Fruit fly (Drosophila melanogaster) whole organism, embryonic: ENCODE results near the gene Sec24CD.

ENCODE experiments used
- Abd-B ChIP-seq: fragments of 200-800 bp; sonication (Bioruptor generic); optimal IDR thresholded peaks from 2 replicates; lab custom pipeline; 2018; ENCODE audit warnings: missing biosample characterization, mild to moderate bottlenecking, missing genetic modification characterization, moderate library complexity
- B-H2 ChIP-seq: fragments of 200-800 bp; sonication (Bioruptor generic); optimal IDR thresholded peaks from 2 replicates; lab custom pipeline; 2018; ENCODE audit warnings: missing biosample characterization, mild to moderate bottlenecking, missing genetic modification characterization
- CG10543 ChIP-seq: fragments of 200-800 bp; sonication (Bioruptor generic); optimal IDR thresholded peaks from 3 replicates; lab custom pipeline; 2017; ENCODE audit warnings: missing biosample characterization, mild to moderate bottlenecking, missing genetic modification characterization, moderate library complexity
- CG12155 ChIP-seq: fragments of 200-800 bp; sonication (Bioruptor generic); optimal IDR thresholded peaks from 3 replicates; lab custom pipeline; 2016; ENCODE audit warnings: missing biosample characterization, missing genetic modification characterization
- CG13894 ChIP-seq: fragments of 200-800 bp; sonication (Bioruptor generic); optimal IDR thresholded peaks from 3 replicates; lab custom pipeline; 2018; ENCODE audit warnings: missing biosample characterization, mild to moderate bottlenecking, missing genetic modification characterization, moderate library complexity
- CG16863 ChIP-seq: fragments of 200-800 bp; sonication (Bioruptor generic); optimal IDR thresholded peaks from 3 replicates; lab custom pipeline; 2016; ENCODE audit warnings: missing biosample characterization, missing genetic modification characterization
- CG18476 ChIP-seq: fragments of 200-800 bp; sonication (Bioruptor generic); optimal IDR thresholded peaks from 2 replicates; lab custom pipeline; 2016; ENCODE audit warnings: missing biosample characterization, mild to moderate bottlenecking, missing genetic modification characterization
- CG3163 ChIP-seq: fragments of 200-800 bp; sonication (Bioruptor generic); optimal IDR thresholded peaks from 3 replicates; lab custom pipeline; 2016; ENCODE audit warnings: missing biosample characterization, missing genetic modification characterization
- CG3847 ChIP-seq: fragments of 200-800 bp; sonication (Bioruptor generic); IDR thresholded peaks from 2 replicates; pipeline ENCODE4 v1.3.6; 2022; ENCODE audit warnings: missing biosample characterization, missing genetic modification characterization
- CG6654 ChIP-seq: fragments of 200-800 bp; sonication (Bioruptor generic); optimal IDR thresholded peaks from 2 replicates; lab custom pipeline; 2017; ENCODE audit warnings: missing biosample characterization, mild to moderate bottlenecking, missing genetic modification characterization
- CG7963 ChIP-seq: fragments of 200-800 bp; sonication (Bioruptor generic); IDR thresholded peaks from 3 replicates; pipeline ENCODE4 v1.3.6; 2022; ENCODE audit warnings: missing biosample characterization, missing genetic modification characterization; ENCODE audit not compliant: partially characterized antibody
- CG8281 ChIP-seq: fragments of 200-800 bp; sonication (Bioruptor generic); optimal IDR thresholded peaks from 2 replicates; lab custom pipeline; 2018; ENCODE audit warnings: missing biosample characterization, mild to moderate bottlenecking, missing genetic modification characterization, moderate library complexity
- CG8765 ChIP-seq: fragments of 200-800 bp; sonication (Bioruptor generic); IDR thresholded peaks from 2 replicates; pipeline ENCODE4 v1.3.6; 2022; ENCODE audit warnings: missing biosample characterization, missing genetic modification characterization
- Chrac-16 ChIP-seq: fragments of 200-800 bp; sonication (Bioruptor generic); optimal IDR thresholded peaks from 3 replicates; lab custom pipeline; 2016; ENCODE audit warnings: missing biosample characterization, missing genetic modification characterization
- D ChIP-seq, 2 experiments: fragments of 200-800 bp in 1 of 2; fragments of >200 bp in 1 of 2; sonication (Bioruptor generic) in 1 of 2; optimal IDR thresholded peaks; 2 replicates in 1 of 2; 3 replicates in 1 of 2; lab custom pipeline; 2017; ENCODE audit warnings: mild to moderate bottlenecking in 1 of 2, missing biosample characterization in 1 of 2, missing genetic modification characterization in 1 of 2, missing genetic modification reagents in 1 of 2
- Dad ChIP-seq: fragments of 200-800 bp; sonication (Bioruptor generic); optimal IDR thresholded peaks from 3 replicates; lab custom pipeline; 2016; ENCODE audit warnings: missing biosample characterization, missing genetic modification characterization
- Dip2 ChIP-seq: fragments of 200-800 bp; sonication (Bioruptor generic); IDR thresholded peaks from 2 replicates; pipeline ENCODE4 v1.3.6; 2022; ENCODE audit warnings: missing biosample characterization, missing genetic modification characterization
- ERR ChIP-seq: fragments of 200-800 bp; sonication (Bioruptor generic); optimal IDR thresholded peaks from 2 replicates; lab custom pipeline; 2016; ENCODE audit warnings: missing biosample characterization, missing genetic modification characterization
- Hr39 ChIP-seq: fragments of >200 bp; optimal IDR thresholded peaks from 2 replicates; lab custom pipeline; 2017
- Hsf ChIP-seq: fragments of 200-800 bp; sonication (Bioruptor generic); optimal IDR thresholded peaks from 3 replicates; lab custom pipeline; 2016; ENCODE audit warnings: missing biosample characterization, missing genetic modification characterization
- Jarid2 ChIP-seq: fragments of 200-800 bp; sonication (Bioruptor generic); optimal IDR thresholded peaks from 3 replicates; lab custom pipeline; 2017; ENCODE audit warnings: mild to moderate bottlenecking, missing biosample characterization, missing genetic modification reagents, missing genetic modification characterization
- Mad ChIP-seq: fragments of 200-800 bp; sonication (Bioruptor generic); optimal IDR thresholded peaks from 2 replicates; lab custom pipeline; 2016; ENCODE audit warnings: missing biosample characterization, missing genetic modification characterization
- NfI ChIP-seq: fragments of 200-800 bp; sonication (Bioruptor generic); optimal IDR thresholded peaks from 3 replicates; lab custom pipeline; 2018; ENCODE audit warnings: missing biosample characterization, mild to moderate bottlenecking, missing genetic modification characterization, moderate library complexity
- Oaz ChIP-seq: fragments of 200-800 bp; sonication (Bioruptor generic); IDR thresholded peaks from 2 replicates; pipeline ENCODE4 v1.3.6; 2022; ENCODE audit warnings: missing biosample characterization, missing genetic modification characterization
- Sry-δ ChIP-seq: fragments of 200-800 bp; sonication (Bioruptor generic); optimal IDR thresholded peaks from 2 replicates; lab custom pipeline; 2016; ENCODE audit warnings: missing biosample characterization, missing genetic modification characterization
- Stat92E ChIP-seq, 3 experiments: fragments of >200 bp in 2 of 3; fragments of 200-800 bp in 1 of 3; sonication (Bioruptor generic) in 1 of 3; optimal IDR thresholded peaks; 2 replicates each; lab custom pipeline; 2017 to 2019; ENCODE audit warnings: missing biosample characterization in 3 of 3, missing genetic modification characterization in 3 of 3, mild to moderate bottlenecking in 1 of 3, moderate library complexity in 1 of 3
- abd-A ChIP-seq: fragments of 200-800 bp; sonication (Bioruptor generic); optimal IDR thresholded peaks from 3 replicates; lab custom pipeline; 2019; ENCODE audit warnings: missing biosample characterization, mild to moderate bottlenecking, missing genetic modification characterization, moderate library complexity
- ato ChIP-seq: fragments of 200-800 bp; sonication (Bioruptor generic); IDR thresholded peaks from 2 replicates; pipeline ENCODE4 v1.3.6; 2022; ENCODE audit warnings: missing biosample characterization, missing genetic modification characterization; ENCODE audit not compliant: partially characterized antibody
- bbx ChIP-seq: fragments of 200-800 bp; sonication (Bioruptor generic); IDR thresholded peaks from 2 replicates; pipeline ENCODE4 v1.3.6; 2022; ENCODE audit warnings: missing biosample characterization, missing genetic modification characterization; ENCODE audit not compliant: partially characterized antibody
- btn ChIP-seq: fragments of 200-800 bp; sonication (Bioruptor generic); optimal IDR thresholded peaks from 2 replicates; lab custom pipeline; 2016; ENCODE audit warnings: missing biosample characterization, missing genetic modification characterization
- ci ChIP-seq: fragments of 200-800 bp; sonication (Bioruptor generic); IDR thresholded peaks from 3 replicates; pipeline ENCODE4 v1.3.6; 2022; ENCODE audit warnings: missing biosample characterization, missing genetic modification characterization
- emc ChIP-seq: fragments of 200-800 bp; sonication (Bioruptor generic); optimal IDR thresholded peaks from 2 replicates; lab custom pipeline; 2016; ENCODE audit warnings: missing biosample characterization, missing genetic modification characterization
- ems ChIP-seq: fragments of 200-800 bp; sonication (Bioruptor generic); optimal IDR thresholded peaks from 3 replicates; lab custom pipeline; 2016; ENCODE audit warnings: missing biosample characterization, missing genetic modification characterization
- ftz-f1 ChIP-seq: fragments of 200-800 bp; sonication (Bioruptor generic); optimal IDR thresholded peaks from 2 replicates; lab custom pipeline; 2016; ENCODE audit warnings: missing biosample characterization, missing genetic modification characterization
- gcm2 ChIP-seq: fragments of 200-800 bp; sonication (Bioruptor generic); optimal IDR thresholded peaks from 2 replicates; lab custom pipeline; 2016; ENCODE audit warnings: missing biosample characterization, missing genetic modification characterization
- jumu ChIP-seq: fragments of 200-800 bp; sonication (Bioruptor generic); optimal IDR thresholded peaks from 3 replicates; lab custom pipeline; 2016; ENCODE audit warnings: missing biosample characterization, missing genetic modification characterization
- oc ChIP-seq: fragments of 200-800 bp; sonication (Bioruptor generic); optimal IDR thresholded peaks from 2 replicates; lab custom pipeline; 2018; ENCODE audit warnings: missing biosample characterization, mild to moderate bottlenecking, missing genetic modification characterization, moderate library complexity
- odd ChIP-seq: fragments of 200-800 bp; sonication (Bioruptor generic); optimal IDR thresholded peaks from 2 replicates; lab custom pipeline; 2017; ENCODE audit warnings: missing biosample characterization, mild to moderate bottlenecking, missing genetic modification characterization
- org-1 ChIP-seq: fragments of 200-800 bp; sonication (Bioruptor generic); optimal IDR thresholded peaks from 2 replicates; lab custom pipeline; 2017; ENCODE audit warnings: missing biosample characterization, missing genetic modification characterization
- phol ChIP-seq: fragments of 200-800 bp; sonication (Bioruptor generic); optimal IDR thresholded peaks from 3 replicates; lab custom pipeline; 2018; ENCODE audit warnings: missing biosample characterization, mild to moderate bottlenecking, missing genetic modification characterization, moderate library complexity
- psq ChIP-seq: fragments of 200-800 bp; sonication (Bioruptor generic); optimal IDR thresholded peaks from 2 replicates; lab custom pipeline; 2017; ENCODE audit warnings: missing biosample characterization, missing genetic modification characterization
- ssp ChIP-seq: fragments of 200-800 bp; sonication (Bioruptor generic); IDR thresholded peaks from 2 replicates; pipeline ENCODE4 v1.3.6; 2022; ENCODE audit warnings: missing biosample characterization, missing genetic modification characterization
- tio ChIP-seq: fragments of 200-800 bp; sonication (Bioruptor generic); optimal IDR thresholded peaks from 2 replicates; lab custom pipeline; 2017; ENCODE audit warnings: missing biosample characterization, missing genetic modification characterization, inconsistent platforms
- tll ChIP-seq, 2 experiments: fragments of 200-800 bp in 1 of 2; fragments of >200 bp in 1 of 2; sonication (Bioruptor generic) in 1 of 2; optimal IDR thresholded peaks; 2 replicates each; lab custom pipeline; 2017 to 2019; ENCODE audit warnings: missing biosample characterization in 2 of 2, missing genetic modification characterization in 2 of 2, mild to moderate bottlenecking in 1 of 2, moderate library complexity in 1 of 2
- tna ChIP-seq: fragments of 200-800 bp; sonication (Bioruptor generic); IDR thresholded peaks from 2 replicates; pipeline ENCODE4 v1.3.6; 2022; ENCODE audit warnings: missing biosample characterization, missing genetic modification characterization; ENCODE audit not compliant: partially characterized antibody
- trem ChIP-seq: fragments of 200-800 bp; optimal IDR thresholded peaks from 3 replicates; lab custom pipeline; 2019; ENCODE audit warnings: missing biosample characterization, mild to moderate bottlenecking, missing genetic modification characterization, moderate library complexity
- z ChIP-seq: fragments of 200-800 bp; sonication (Bioruptor generic); IDR thresholded peaks from 3 replicates; pipeline ENCODE4 v1.3.6; 2022; ENCODE audit warnings: missing biosample characterization, missing genetic modification characterization
- zfh1 ChIP-seq: fragments of 200-800 bp; sonication (Bioruptor generic); IDR thresholded peaks from 3 replicates; pipeline ENCODE4 v1.3.6; 2022; ENCODE audit warnings: missing biosample characterization, missing genetic modification characterization

Sec24CD gene

dm6 chr2L:2226259-2227121 is 10.2 kb downstream of the Sec24CD start, which contains the start of the genes CG15387 and sau:
CG15387 (minus strand) TSS chr2L:2226294.
sau (plus strand) TSS chr2L:2226342.
- TF ChIP-seq Chrac-16 (GFP tag; lab: Kevin White, UChicago) (peak; percentile 91), CG13894 (peak; percentile 90), Hr39 (no peak), D (optimal IDR thresholded peaks at IDR 0.05; lab: Kevin White, UChicago) (no peak), D (GFP tag; optimal IDR thresholded peaks at IDR 0.05; lab: Kevin White, UChicago) (peak; percentile 67), ERR (GFP tag; lab: Kevin White, UChicago) (peak; percentile 80), Abd-B (GFP tag; lab: Kevin White, UChicago) (peak; percentile 82), oc (tag; lab: Kevin White, UChicago) (peak; percentile 60), ci (GFP tag; lab: Robert Waterston, UW) (peak; percentile 89), odd (GFP tag; lab: Kevin White, UChicago) (peak; percentile 71), tna (GFP tag; lab: Robert Waterston, UW) (peak; percentile 72; the same call in 1 of the 2 replicates), org-1 (GFP tag; lab: Kevin White, UChicago) (peak; percentile 63), CG10543 (GFP tag; lab: Kevin White, UChicago) (peak; percentile 94), ato (GFP tag; lab: Robert Waterston, UW) (peak; percentile 72), ssp (peak; percentile 74), CG7963 (peak; percentile 77; the same call in 2 of the 3 replicates), ems (GFP tag; lab: Kevin White, UChicago) (peak; percentile 87), Oaz (peak; percentile 55), zfh1 (peak; percentile 81), CG12155 (peak; percentile 89), CG8281 (tag; lab: Kevin White, UChicago) (peak; percentile 50), Dip2 (GFP tag; lab: Robert Waterston, UW) (no peak), Hsf (GFP tag; lab: Kevin White, UChicago) (peak; percentile 93), trem (tag; lab: Kevin White, UChicago) (peak; percentile 91), Sry-δ (peak; percentile 97), btn (peak; percentile 56), bbx (GFP tag; lab: Robert Waterston, UW) (peak; percentile 86), CG3163 (GFP tag; lab: Kevin White, UChicago) (peak; percentile 79), Mad (GFP tag; lab: Kevin White, UChicago) (peak; percentile 88), emc (GFP tag; lab: Kevin White, UChicago) (peak; percentile 68), tio (peak; percentile 81), gcm2 (no peak), psq (peak; percentile 71), Stat92E (GFP tag; optimal IDR thresholded peaks at IDR 0.05; lab: Kevin White, UChicago) (no peak), B-H2 (GFP tag; lab: Kevin White, UChicago) (peak; percentile 94), abd-A (tag; lab: Kevin White, UChicago) (no peak), CG6654 (peak; percentile 57), tll (GFP tag; optimal IDR thresholded peaks at IDR 0.05; lab: Kevin White, UChicago) (no peak), ftz-f1 (GFP tag; lab: Kevin White, UChicago) (peak; percentile 53), CG16863 (GFP tag; lab: Kevin White, UChicago) (peak; percentile 92), CG18476 (peak; percentile 89), Jarid2 (GFP tag; lab: Kevin White, UChicago) (peak; percentile 59), Dad (GFP tag; lab: Kevin White, UChicago) (peak; percentile 83), CG8765 (GFP tag; lab: Robert Waterston, UW) (peak; percentile 67), CG3847 (peak; percentile 89), NfI (GFP tag; lab: Kevin White, UChicago) (peak; percentile 90), jumu (peak; percentile 84), z (GFP tag; lab: Robert Waterston, UW) (no peak), phol (tag; lab: Kevin White, UChicago) (peak; percentile 88)
